Fruit fly (Drosophila melanogaster): ENCODE measurements around the gene Ugt37B1.

DNA sequence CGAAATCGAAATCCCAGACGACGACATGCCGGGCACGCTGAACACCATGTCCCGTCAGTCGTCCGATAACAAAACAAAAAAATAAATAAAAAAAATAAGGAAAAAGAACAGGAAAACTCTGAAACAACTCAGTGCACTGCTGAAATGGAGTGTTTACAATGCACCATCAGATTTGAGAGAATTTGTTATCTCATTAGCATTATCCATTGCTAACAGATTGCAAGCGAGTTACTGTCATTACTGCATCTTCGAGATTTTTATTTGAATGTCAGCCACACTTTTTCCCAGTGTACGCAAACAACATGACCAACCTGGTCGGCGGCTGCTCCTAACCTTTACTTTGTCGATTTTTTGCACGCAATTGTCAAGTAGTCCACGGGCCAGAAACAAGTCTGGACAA is 27.1 kb upstream of the Ugt37B1 start:
- TF ChIP-seq CTCF (optimal IDR thresholded peaks at IDR 0.05) (no peak), CG8478 (optimal IDR thresholded peaks at IDR 0.05) (no peak)
